Fruit fly (Drosophila melanogaster) Kc167 (cell line): Measurements from ENCODE around the gene Nubpl.

Source experiments
- Myc ChIP-seq: fragments of >200 bp; optimal IDR thresholded peaks from 2 replicates; lab custom pipeline; 2017; ENCODE audit warnings: missing external identifiers
- Sin3A ChIP-seq: fragments of >200 bp; optimal IDR thresholded peaks from 2 replicates; lab custom pipeline; 2018; ENCODE audit warnings: missing external identifiers
- h ChIP-seq: fragments of >200 bp; optimal IDR thresholded peaks from 3 replicates; lab custom pipeline; 2018; ENCODE audit warnings: missing external identifiers
- insv ChIP-seq: fragments of >200 bp; optimal IDR thresholded peaks from 3 replicates; lab custom pipeline; 2018; ENCODE audit warnings: missing external identifiers
- psq ChIP-seq: fragments of >200 bp; optimal IDR thresholded peaks from 2 replicates; lab custom pipeline; 2017; ENCODE audit warnings: missing external identifiers
- ttk ChIP-seq: sonication (Bioruptor generic); optimal IDR thresholded peaks from 2 replicates; lab custom pipeline; 2017; ENCODE audit warnings: missing external identifiers

DNA sequence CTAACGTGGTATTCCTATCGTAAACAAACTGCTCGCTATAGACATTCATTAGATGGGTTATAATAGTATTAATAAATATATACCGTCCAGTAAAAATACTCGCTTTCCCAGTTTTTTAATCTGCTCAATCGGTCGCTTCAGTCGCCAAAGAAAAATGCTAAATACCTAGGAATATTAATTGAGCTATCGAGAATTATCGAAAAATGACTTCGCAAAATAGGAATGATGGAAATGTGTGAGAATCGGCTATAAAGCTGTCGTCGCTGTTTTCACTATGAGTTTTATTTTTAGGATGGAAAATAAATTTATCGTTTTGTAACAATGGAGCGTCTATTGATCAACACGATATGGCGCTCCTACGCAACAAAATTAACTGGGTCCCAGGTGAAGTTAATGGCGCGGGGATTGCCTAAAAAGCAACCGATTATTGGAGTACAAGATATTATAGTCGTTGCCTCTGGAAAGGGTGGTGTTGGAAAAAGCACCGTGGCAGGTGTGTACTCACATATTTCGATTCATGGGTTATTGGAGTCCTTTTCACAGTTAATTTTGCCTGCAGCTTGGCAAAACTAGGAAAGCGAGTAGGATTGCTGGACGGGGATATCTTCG lies at the start of gene Nubpl:
- TF ChIP-seq insv (lab: Kevin White, UChicago): no peak
- TF ChIP-seq Sin3A (lab: Kevin White, UChicago): no peak
- TF ChIP-seq Myc (lab: Kevin White, UChicago): no peak
- no peak for TF ChIP-seq h
- TF ChIP-seq psq (lab: Kevin White, UChicago): no peak
- no peak for TF ChIP-seq ttk (lab: Kevin White, UChicago)
